Worm (Caenorhabditis elegans) whole organism, L2 larva: ENCODE measurements around the gene B0454.26.
A peak's percentile ranks its signal among the peaks of the same experiment; 100 is the strongest.

Source experiments
- C34F6.9 ChIP-seq: fragments of 150-350 bp; optimal IDR thresholded peaks from 2 replicates; lab custom pipeline; 2014; ENCODE audit warnings: missing biosample characterization, missing genetic modification characterization
- ama-1 ChIP-seq: fragments of 150-350 bp; optimal IDR thresholded peaks from 2 replicates; lab custom pipeline; 2018; ENCODE audit warnings: inconsistent platforms
- blmp-1 ChIP-seq: sonication (generic microtip); optimal IDR thresholded peaks from 2 replicates; lab custom pipeline; 2017; ENCODE audit warnings: missing genetic modification characterization, mild to moderate bottlenecking, missing compliant biosample characterization, antibody characterized with exemption, moderate library complexity; ENCODE audit not compliant: insufficient read depth
- ceh-82 ChIP-seq: fragments of 150-350 bp; optimal IDR thresholded peaks from 2 replicates; lab custom pipeline; 2014; ENCODE audit warnings: missing biosample characterization, missing genetic modification characterization
- crh-2 ChIP-seq: sonication (generic microtip); optimal IDR thresholded peaks from 2 replicates; lab custom pipeline; 2017; ENCODE audit warnings: missing biosample characterization, missing genetic modification characterization
- dmd-4 ChIP-seq: sonication (generic microtip); optimal IDR thresholded peaks from 2 replicates; lab custom pipeline; 2017; ENCODE audit warnings: missing biosample characterization, missing genetic modification characterization
- egl-27 ChIP-seq: sonication (generic microtip); optimal IDR thresholded peaks from 3 replicates; lab custom pipeline; 2017; ENCODE audit warnings: missing biosample characterization, missing genetic modification reagents, missing genetic modification characterization
- elt-1 ChIP-seq: fragments of 150-350 bp; optimal IDR thresholded peaks from 2 replicates; lab custom pipeline; 2014; ENCODE audit warnings: missing biosample characterization, missing genetic modification characterization
- gmeb-1 ChIP-seq: fragments of 150-350 bp; optimal IDR thresholded peaks from 2 replicates; lab custom pipeline; 2014; ENCODE audit warnings: missing biosample characterization, missing genetic modification characterization
- lin-13 ChIP-seq: fragments of 150-350 bp; optimal IDR thresholded peaks from 2 replicates; lab custom pipeline; 2014; ENCODE audit warnings: missing biosample characterization, missing genetic modification reagents, missing genetic modification characterization
- lin-39 ChIP-seq: fragments of 150-350 bp; optimal IDR thresholded peaks from 2 replicates; lab custom pipeline; 2014; ENCODE audit warnings: missing biosample characterization, missing genetic modification reagents, missing genetic modification characterization
- lsy-2 ChIP-seq, 2 experiments: fragments of 150-350 bp in 1 of 2; sonication (generic microtip) in 1 of 2; optimal IDR thresholded peaks; 2 replicates each; lab custom pipeline; 2014 to 2017; ENCODE audit warnings: missing biosample characterization in 2 of 2, missing genetic modification characterization in 2 of 2
- mab-5 ChIP-seq: fragments of 150-350 bp; optimal IDR thresholded peaks from 2 replicates; lab custom pipeline; 2014; ENCODE audit warnings: missing biosample characterization, missing genetic modification characterization
- mdl-1 ChIP-seq, 2 experiments: fragments of 150-350 bp in 1 of 2; sonication (generic microtip) in 1 of 2; optimal IDR thresholded peaks; 2 replicates each; lab custom pipeline; 2017; ENCODE audit warnings: missing biosample characterization in 2 of 2, missing genetic modification characterization in 2 of 2
- nhr-10 ChIP-seq: sonication (generic microtip); optimal IDR thresholded peaks from 2 replicates; lab custom pipeline; 2017; ENCODE audit warnings: missing biosample characterization, missing genetic modification characterization
- nhr-21 ChIP-seq: fragments of 150-350 bp; optimal IDR thresholded peaks from 2 replicates; lab custom pipeline; 2014; ENCODE audit warnings: missing biosample characterization, missing genetic modification characterization
- nhr-25 ChIP-seq: fragments of 150-350 bp; sonication (generic microtip); optimal IDR thresholded peaks from 3 replicates; lab custom pipeline; 2014; ENCODE audit warnings: missing biosample characterization, missing genetic modification characterization
- nhr-6 ChIP-seq: fragments of 150-350 bp; optimal IDR thresholded peaks from 2 replicates; lab custom pipeline; 2014; ENCODE audit warnings: missing biosample characterization, missing genetic modification characterization
- nhr-77 ChIP-seq: fragments of 150-350 bp; optimal IDR thresholded peaks from 2 replicates; lab custom pipeline; 2014; ENCODE audit warnings: missing biosample characterization, missing genetic modification characterization
- peb-1 ChIP-seq: fragments of 150-350 bp; optimal IDR thresholded peaks from 2 replicates; lab custom pipeline; 2014; ENCODE audit warnings: missing biosample characterization, missing genetic modification characterization
- sma-3 ChIP-seq: sonication (generic microtip); optimal IDR thresholded peaks from 2 replicates; lab custom pipeline; 2016; ENCODE audit warnings: missing genetic modification reagents, missing genetic modification characterization, missing compliant biosample characterization
- sma-9 ChIP-seq, 2 experiments: fragments of 150-350 bp in 1 of 2; sonication (generic microtip) in 1 of 2; optimal IDR thresholded peaks; 2 replicates each; lab custom pipeline; 2014 to 2016; ENCODE audit warnings: missing genetic modification characterization in 2 of 2, mild to moderate bottlenecking in 1 of 2, missing biosample characterization in 1 of 2, missing compliant biosample characterization in 1 of 2, missing genetic modification reagents in 1 of 2, moderate library complexity in 1 of 2
- snpc-4 ChIP-seq: fragments of 150-350 bp; optimal IDR thresholded peaks from 2 replicates; lab custom pipeline; 2014; ENCODE audit warnings: missing biosample characterization, missing genetic modification characterization
- unc-39 ChIP-seq: fragments of 150-350 bp; optimal IDR thresholded peaks from 2 replicates; lab custom pipeline; 2014; ENCODE audit warnings: missing biosample characterization, missing genetic modification characterization
- unc-55 ChIP-seq: fragments of 150-350 bp; sonication (generic microtip); optimal IDR thresholded peaks from 3 replicates; lab custom pipeline; 2014; ENCODE audit warnings: missing biosample characterization, missing genetic modification reagents, missing genetic modification characterization
- unc-62 ChIP-seq: fragments of 150-350 bp; optimal IDR thresholded peaks from 2 replicates; lab custom pipeline; 2014; ENCODE audit warnings: missing biosample characterization, missing genetic modification reagents, missing genetic modification characterization
- zag-1 ChIP-seq: fragments of 150-350 bp; optimal IDR thresholded peaks from 2 replicates; lab custom pipeline; 2014; ENCODE audit warnings: missing biosample characterization, missing genetic modification characterization
- ztf-11 ChIP-seq: sonication (generic microtip); optimal IDR thresholded peaks from 2 replicates; lab custom pipeline; 2017; ENCODE audit warnings: missing biosample characterization, missing genetic modification characterization
- ztf-4 ChIP-seq: fragments of 150-350 bp; optimal IDR thresholded peaks from 2 replicates; lab custom pipeline; 2014; ENCODE audit warnings: missing biosample characterization, missing genetic modification characterization

Gene B0454.26

DNA sequence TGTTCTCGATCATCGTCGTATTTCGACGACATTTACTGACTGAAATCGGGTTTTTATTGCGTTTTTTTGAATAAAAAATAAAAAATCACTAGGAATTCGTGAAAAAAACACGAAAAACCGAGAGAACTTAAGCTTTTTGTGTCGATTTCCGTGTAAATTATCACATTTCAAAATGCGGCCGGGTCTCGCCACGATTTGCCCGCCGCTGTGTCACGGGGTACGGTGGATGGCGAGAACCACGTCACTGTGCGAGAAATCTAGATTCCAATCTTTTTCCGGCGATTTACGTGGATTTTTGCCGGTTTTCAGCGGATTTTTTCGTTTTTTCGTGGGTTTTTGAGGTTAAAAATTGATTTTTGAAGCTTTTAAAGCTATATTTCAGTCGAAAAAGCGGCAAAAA is 38.6 kb upstream of the B0454.26 start, which contains the start of gene Y25C1A.8 (continued):
- TF ChIP-seq peb-1 (tag; lab: Kevin White, UChicago) (no peak), crh-2 (peak; percentile 100), snpc-4 (tag; lab: Kevin White, UChicago) (peak; percentile 58), dmd-4 (tag; lab: Kevin White, UChicago) (peak; percentile 49), nhr-10 (tag; lab: Kevin White, UChicago) (peak; percentile 48), blmp-1 (tag; lab: Kevin White, UChicago) (no peak), gmeb-1 (tag; lab: Kevin White, UChicago) (peak; percentile 90), ztf-4 (peak; percentile 73), ama-1 (lab: Kevin White, UChicago) (peak; percentile 59), nhr-77 (no peak), unc-55 (peak; percentile 97), mdl-1 (tag; optimal IDR thresholded peaks at IDR 0.05; lab: Kevin White, UChicago) (peak in 1 of 2 experiments; percentile 76), nhr-21 (tag; lab: Kevin White, UChicago) (peak; percentile 83), C34F6.9 (tag; lab: Kevin White, UChicago) (peak; percentile 85), unc-39 (tag; lab: Kevin White, UChicago) (no peak), lin-13 (GFP tag; lab: Kevin White, UChicago) (peak; percentile 88)

DNA sequence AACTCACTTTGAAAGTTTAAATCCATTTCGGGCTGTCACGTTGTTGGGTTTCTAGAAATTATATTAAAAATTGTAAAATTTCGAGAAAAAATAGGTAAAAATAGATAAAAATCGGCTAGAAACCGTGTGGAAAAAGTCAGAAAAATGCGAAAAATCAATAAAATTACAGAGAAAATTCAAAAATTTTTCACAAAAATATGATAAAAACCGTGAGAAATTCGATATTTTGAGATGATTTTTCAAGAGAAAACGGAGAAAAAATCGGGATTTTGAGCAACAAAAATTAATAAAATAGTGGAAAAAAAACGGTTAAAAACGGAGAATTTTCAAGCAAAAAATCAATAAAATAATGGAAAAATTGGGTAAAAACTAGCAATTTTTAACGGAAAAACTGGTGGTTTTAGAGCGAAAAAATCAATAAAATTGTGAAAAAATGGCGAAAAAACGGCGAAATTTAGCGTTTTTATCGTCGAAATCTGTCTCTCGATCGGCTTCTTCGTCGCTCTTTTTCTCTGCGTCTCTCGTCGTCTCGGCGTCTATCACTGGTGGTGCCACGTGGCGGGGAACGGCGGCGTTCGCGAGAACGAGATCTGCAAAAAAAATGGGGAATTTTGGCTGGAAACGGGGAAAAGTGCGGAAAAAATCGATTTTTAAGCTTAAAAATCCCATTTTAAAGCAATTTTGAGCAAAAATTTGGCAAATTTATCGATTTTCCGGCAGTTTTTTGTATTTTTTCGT is 32.8 kb upstream of the B0454.26 start, which contains the start of gene Y25C1A.7:
Gene Y25C1A.7 (minus strand): TSS at position 51 of the 738 bp plus-strand sequence.
- TF ChIP-seq nhr-6 (tag; lab: Kevin White, UChicago) = no peak
- peak; percentile 60 for TF ChIP-seq crh-2

DNA sequence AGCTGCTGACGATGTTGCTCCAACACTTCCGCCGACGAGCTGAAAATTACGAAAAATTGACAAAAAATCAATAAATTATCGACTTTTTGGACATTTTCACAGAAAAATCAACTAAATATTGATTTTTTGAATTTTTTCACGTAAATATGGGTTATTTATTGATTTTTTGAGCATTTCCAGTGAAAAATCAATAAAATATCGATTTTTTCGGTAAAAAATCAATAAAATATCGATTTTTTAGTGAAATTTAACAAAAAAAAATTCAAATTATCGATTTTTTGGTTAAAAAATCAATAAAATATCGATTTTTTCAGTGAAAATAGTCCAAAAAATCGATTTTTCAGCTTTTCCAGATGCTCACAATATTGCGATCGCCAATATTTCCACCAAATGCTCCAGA is 31.8 kb upstream of the B0454.26 start:
- TF ChIP-seq blmp-1 (tag; lab: Kevin White, UChicago) (no peak), mdl-1 (tag; optimal IDR thresholded peaks at IDR 0.05; lab: Kevin White, UChicago) (no peak), unc-39 (tag; lab: Kevin White, UChicago) (no peak), unc-62 (GFP tag; lab: Kevin White, UChicago) (no peak), ztf-11 (tag; lab: Kevin White, UChicago) (no peak), nhr-77 (no peak), mab-5 (tag; lab: Kevin White, UChicago) (no peak), dmd-4 (tag; lab: Kevin White, UChicago) (no peak), unc-55 (no peak), nhr-25 (no peak), peb-1 (tag; lab: Kevin White, UChicago) (no peak), lsy-2 (tag; optimal IDR thresholded peaks at IDR 0.05; lab: Kevin White, UChicago) (no peak), crh-2 (no peak)

DNA sequence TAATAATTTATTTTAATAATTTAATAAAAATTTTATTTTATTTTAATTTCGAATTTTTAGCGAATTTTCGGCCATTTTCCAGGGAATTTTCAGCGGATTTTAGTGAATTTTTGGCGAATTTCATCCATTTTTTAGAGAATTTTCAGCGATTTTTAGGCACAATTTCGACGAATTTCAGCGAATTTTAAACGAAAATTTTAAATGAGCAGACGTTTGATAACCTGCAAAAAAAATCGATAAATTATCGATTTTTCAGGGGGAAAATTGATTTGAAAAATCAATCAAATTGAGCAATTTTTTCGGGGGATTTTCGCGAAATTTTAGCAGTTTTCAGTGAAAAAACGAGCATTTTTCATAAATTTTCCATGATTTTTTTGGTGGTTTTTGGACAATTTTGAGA is 30.3 kb upstream of the B0454.26 start:
- no peak for TF ChIP-seq dmd-4 (tag; lab: Kevin White, UChicago)

DNA sequence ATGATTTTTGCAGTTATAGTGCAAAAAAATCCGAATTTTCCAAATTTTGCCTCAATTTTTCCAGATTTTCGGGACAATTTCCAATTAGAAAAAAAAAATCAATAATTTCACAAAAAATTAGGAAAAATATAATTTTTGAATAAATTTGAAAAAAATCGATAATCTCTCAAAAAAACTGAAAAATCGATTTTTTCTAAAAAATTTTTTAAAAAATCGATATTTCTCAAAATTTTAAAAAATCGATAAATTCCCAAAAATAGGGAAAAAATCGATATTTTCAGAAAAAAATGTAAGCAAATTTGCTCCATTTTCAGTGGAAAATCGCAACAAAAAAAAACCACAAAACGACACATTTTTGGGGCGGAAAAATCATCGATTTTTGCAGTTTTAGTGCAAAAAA is 29.5 kb upstream of the B0454.26 start:
- TF ChIP-seq zag-1 (tag; lab: Kevin White, UChicago) = no peak
- TF ChIP-seq sma-9 (GFP tag; optimal IDR thresholded peaks at IDR 0.05; lab: Kevin White, UChicago) = no peak
- no peak for TF ChIP-seq sma-9 (tag; optimal IDR thresholded peaks at IDR 0.05; lab: Kevin White, UChicago)
- TF ChIP-seq sma-3 (GFP tag; lab: Kevin White, UChicago) = no peak

DNA sequence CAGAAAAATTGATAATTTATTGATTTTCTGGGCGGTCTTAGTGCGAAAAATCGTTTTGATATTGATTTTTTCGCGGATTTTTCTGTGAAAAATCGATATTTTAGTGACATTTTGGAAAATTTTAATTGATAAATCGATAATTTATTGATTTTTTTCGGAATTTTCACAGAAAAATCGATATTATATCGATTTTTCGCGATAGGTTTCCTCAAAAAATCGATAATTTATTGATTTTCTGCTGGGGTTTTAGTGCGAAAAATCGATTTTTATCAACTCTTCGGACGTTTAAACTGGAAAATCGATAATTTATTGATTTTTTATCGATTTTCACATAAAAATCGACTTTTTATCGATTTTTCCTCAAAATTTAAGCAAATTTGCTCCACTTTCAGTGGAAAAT is 29.1 kb upstream of the B0454.26 start:
- no peak for TF ChIP-seq ceh-82 (tag; lab: Kevin White, UChicago)
- no peak for TF ChIP-seq C34F6.9 (tag; lab: Kevin White, UChicago)
- no peak for TF ChIP-seq sma-9 (GFP tag; optimal IDR thresholded peaks at IDR 0.05; lab: Kevin White, UChicago)
- TF ChIP-seq sma-9 (tag; optimal IDR thresholded peaks at IDR 0.05; lab: Kevin White, UChicago) = no peak
- no peak for TF ChIP-seq lin-13 (GFP tag; lab: Kevin White, UChicago)
- TF ChIP-seq mdl-1 (tag; optimal IDR thresholded peaks at IDR 0.05; lab: Kevin White, UChicago) = no peak
- TF ChIP-seq egl-27 = no peak
- no peak for TF ChIP-seq peb-1 (tag; lab: Kevin White, UChicago)
- TF ChIP-seq nhr-6 (tag; lab: Kevin White, UChicago) = no peak
- TF ChIP-seq ztf-4 = no peak
- no peak for TF ChIP-seq elt-1 (tag; lab: Kevin White, UChicago)
- TF ChIP-seq blmp-1 (tag; lab: Kevin White, UChicago) = no peak
- no peak for TF ChIP-seq lin-39
- TF ChIP-seq crh-2 = no peak
- no peak for TF ChIP-seq unc-55
- TF ChIP-seq mab-5 (tag; lab: Kevin White, UChicago) = no peak
